Worm (Caenorhabditis elegans) whole organism, young adult: Measurements from ENCODE around the gene C38C6.3.

Source experiments
- B0019.2 ChIP-seq: fragments of 200-800 bp; sonication (Bioruptor generic); conservative IDR thresholded peaks from 2 replicates; pipeline ENCODE4 v1.3.6; 2022; ENCODE audit warnings: missing genetic modification reagents, missing genetic modification characterization, missing compliant biosample characterization
- B0035.1 ChIP-seq: sonication (generic microtip); optimal IDR thresholded peaks from 2 replicates; lab custom pipeline; 2016; ENCODE audit warnings: missing genetic modification characterization, mild to moderate bottlenecking, missing compliant biosample characterization, missing genotype, missing genetic modification reagents
- B0336.3 ChIP-seq: fragments of 200-800 bp; sonication (Bioruptor generic); IDR thresholded peaks from 2 replicates; pipeline ENCODE4 v1.3.6; 2022; ENCODE audit warnings: missing genetic modification characterization, missing compliant biosample characterization
- C17E4.6 ChIP-seq: fragments of 200-800 bp; sonication (Bioruptor generic); IDR thresholded peaks from 2 replicates; pipeline ENCODE4 v1.3.6; 2022; ENCODE audit warnings: missing genetic modification reagents, missing genetic modification characterization, missing compliant biosample characterization
- F10E7.11 ChIP-seq: sonication (generic microtip); optimal IDR thresholded peaks from 2 replicates; lab custom pipeline; 2017; ENCODE audit warnings: mild to moderate bottlenecking, missing genetic modification characterization, moderate library complexity, missing compliant biosample characterization
- F39B2.1 ChIP-seq: fragments of 200-800 bp; sonication (Bioruptor generic); IDR thresholded peaks from 2 replicates; pipeline ENCODE4 v1.3.6; 2022; ENCODE audit warnings: missing genetic modification reagents, missing genetic modification characterization, missing compliant biosample characterization
- F57A8.1 ChIP-seq: fragments of 200-800 bp; sonication (Bioruptor generic); optimal IDR thresholded peaks from 2 replicates; lab custom pipeline; 2018; ENCODE audit warnings: mild to moderate bottlenecking, missing genetic modification characterization, moderate library complexity, missing compliant biosample characterization
- K12H6.12 ChIP-seq: fragments of 200-800 bp; sonication (Bioruptor generic); optimal IDR thresholded peaks from 2 replicates; lab custom pipeline; 2018; ENCODE audit warnings: mild to moderate bottlenecking, missing genetic modification characterization, missing compliant biosample characterization
- T07F8.4 ChIP-seq: sonication (generic microtip); optimal IDR thresholded peaks from 2 replicates; lab custom pipeline; 2016; ENCODE audit warnings: mild to moderate bottlenecking, missing genetic modification characterization, moderate library complexity, missing compliant biosample characterization
- akir-1 ChIP-seq: fragments of 200-800 bp; sonication (Bioruptor generic); optimal IDR thresholded peaks from 2 replicates; lab custom pipeline; 2018; ENCODE audit warnings: mild to moderate bottlenecking, missing genetic modification characterization, moderate library complexity, missing compliant biosample characterization
- atf-7 ChIP-seq: sonication (generic microtip); optimal IDR thresholded peaks from 2 replicates; lab custom pipeline; 2017; ENCODE audit warnings: mild to moderate bottlenecking, missing genetic modification characterization, missing compliant biosample characterization
- ccch-3 ChIP-seq: fragments of 200-800 bp; sonication (Bioruptor generic); optimal IDR thresholded peaks from 2 replicates; lab custom pipeline; 2018; ENCODE audit warnings: mild to moderate bottlenecking, missing genetic modification characterization, missing compliant biosample characterization
- cebp-1 ChIP-seq, 2 experiments: fragments of 200-800 bp in 1 of 2; sonication (Bioruptor generic) in 1 of 2; sonication (generic microtip) in 1 of 2; IDR thresholded peaks in 1 of 2; optimal IDR thresholded peaks in 1 of 2; 2 replicates each; pipeline versions ENCODE4 v1.3.6 to Lab custom; 2017 to 2022; ENCODE audit warnings: missing compliant biosample characterization in 2 of 2, missing genetic modification characterization in 2 of 2, mild to moderate bottlenecking in 1 of 2, missing genetic modification reagents in 1 of 2, moderate library complexity in 1 of 2
- ceh-100 ChIP-seq: fragments of 200-800 bp; sonication (Bioruptor generic); IDR thresholded peaks from 2 replicates; pipeline ENCODE4 v1.3.6; 2022; ENCODE audit warnings: missing genetic modification reagents, missing genetic modification characterization, missing compliant biosample characterization
- ceh-27 ChIP-seq: fragments of 200-800 bp; sonication (Bioruptor generic); optimal IDR thresholded peaks from 2 replicates; lab custom pipeline; 2018; ENCODE audit warnings: mild to moderate bottlenecking, missing genetic modification characterization, moderate library complexity, missing compliant biosample characterization
- ceh-40 ChIP-seq: fragments of 200-800 bp; sonication (Bioruptor generic); IDR thresholded peaks from 2 replicates; pipeline ENCODE4 v1.3.6; 2022; ENCODE audit warnings: missing genetic modification characterization, missing compliant biosample characterization
- ceh-79 ChIP-seq: sonication (generic microtip); optimal IDR thresholded peaks from 2 replicates; lab custom pipeline; 2017; ENCODE audit warnings: mild to moderate bottlenecking, missing genetic modification characterization, missing compliant biosample characterization
- dox-1 ChIP-seq: fragments of 200-800 bp; sonication (Bioruptor generic); IDR thresholded peaks from 2 replicates; pipeline ENCODE4 v1.3.6; 2022; ENCODE audit warnings: missing genetic modification reagents, missing genetic modification characterization, missing compliant biosample characterization
- dpff-1 ChIP-seq: sonication (generic microtip); optimal IDR thresholded peaks from 2 replicates; lab custom pipeline; 2017; ENCODE audit warnings: mild to moderate bottlenecking, missing genetic modification characterization, missing compliant biosample characterization
- egl-44 ChIP-seq: fragments of 200-800 bp; sonication (Bioruptor generic); IDR thresholded peaks from 2 replicates; pipeline ENCODE4 v1.3.6; 2022; ENCODE audit warnings: missing genetic modification reagents, missing genetic modification characterization, missing compliant biosample characterization
- gei-17 ChIP-seq: fragments of 200-800 bp; sonication (Bioruptor generic); optimal IDR thresholded peaks from 2 replicates; lab custom pipeline; 2018; ENCODE audit warnings: mild to moderate bottlenecking, missing genetic modification characterization, missing compliant biosample characterization
- hmg-1.2 ChIP-seq: fragments of 200-800 bp; sonication (Bioruptor generic); IDR thresholded peaks from 2 replicates; pipeline ENCODE4 v1.3.6; 2022; ENCODE audit warnings: missing genetic modification reagents, missing genetic modification characterization, missing compliant biosample characterization
- hmg-20 ChIP-seq: fragments of 200-800 bp; sonication (Bioruptor generic); IDR thresholded peaks from 2 replicates; pipeline ENCODE4 v1.3.6; 2022; ENCODE audit warnings: missing genetic modification reagents, missing genetic modification characterization, missing compliant biosample characterization
- hrde-1 ChIP-seq: sonication (generic microtip); optimal IDR thresholded peaks from 2 replicates; lab custom pipeline; 2016; ENCODE audit warnings: missing genetic modification characterization, mild to moderate bottlenecking, missing compliant biosample characterization, moderate library complexity, missing genotype, missing genetic modification reagents, borderline replicate concordance
- let-526 ChIP-seq: fragments of 200-800 bp; sonication (Bioruptor generic); IDR thresholded peaks from 2 replicates; pipeline ENCODE4 v1.3.6; 2022; ENCODE audit warnings: missing genetic modification reagents, missing genetic modification characterization, missing compliant biosample characterization
- lin-54 ChIP-seq: fragments of 200-800 bp; sonication (Bioruptor generic); optimal IDR thresholded peaks from 2 replicates; lab custom pipeline; 2018; ENCODE audit warnings: mild to moderate bottlenecking, missing genetic modification characterization, missing compliant biosample characterization
- madf-6 ChIP-seq: fragments of 200-800 bp; sonication (Bioruptor generic); IDR thresholded peaks from 2 replicates; pipeline ENCODE4 v1.3.6; 2022; ENCODE audit warnings: missing genetic modification reagents, missing genetic modification characterization, missing compliant biosample characterization
- mes-4 ChIP-seq: sonication (generic microtip); optimal IDR thresholded peaks from 2 replicates; lab custom pipeline; 2016; ENCODE audit warnings: missing genotype, missing genetic modification characterization, missing compliant biosample characterization
- nfya-1 ChIP-seq: sonication (generic microtip); optimal IDR thresholded peaks from 2 replicates; lab custom pipeline; 2017; ENCODE audit warnings: antibody characterized with exemption, missing compliant biosample characterization, missing genetic modification characterization, borderline replicate concordance; ENCODE audit not compliant: insufficient read depth
- nfyb-1 ChIP-seq: fragments of 200-800 bp; sonication (Bioruptor generic); IDR thresholded peaks from 2 replicates; pipeline ENCODE4 v1.3.6; 2022; ENCODE audit warnings: missing genetic modification reagents, missing genetic modification characterization, missing compliant biosample characterization
- nhr-120 ChIP-seq: fragments of 200-800 bp; sonication (Bioruptor generic); IDR thresholded peaks from 2 replicates; pipeline ENCODE4 v1.3.6; 2022; ENCODE audit warnings: missing genetic modification characterization, missing compliant biosample characterization
- nhr-179 ChIP-seq: sonication (generic microtip); optimal IDR thresholded peaks from 2 replicates; lab custom pipeline; 2016; ENCODE audit warnings: mild to moderate bottlenecking, missing genetic modification characterization, missing compliant biosample characterization
- nhr-27 ChIP-seq: fragments of 200-800 bp; sonication (Bioruptor generic); optimal IDR thresholded peaks from 2 replicates; lab custom pipeline; 2018; ENCODE audit warnings: mild to moderate bottlenecking, missing genetic modification characterization, moderate library complexity, missing compliant biosample characterization
- nhr-80 ChIP-seq: sonication (generic microtip); optimal IDR thresholded peaks from 2 replicates; lab custom pipeline; 2016; ENCODE audit warnings: missing genetic modification characterization, missing compliant biosample characterization
- pbrm-1 ChIP-seq: fragments of 200-800 bp; sonication (Bioruptor generic); IDR thresholded peaks from 2 replicates; pipeline ENCODE4 v1.3.6; 2022; ENCODE audit warnings: missing genetic modification reagents, missing genetic modification characterization, missing compliant biosample characterization
- rec-8 ChIP-seq, 2 experiments: sonication (generic microtip); optimal IDR thresholded peaks; 2 replicates each; lab custom pipeline; 2016; ENCODE audit warnings: mild to moderate bottlenecking in 2 of 2, missing genetic modification characterization in 2 of 2, missing genetic modification reagents in 2 of 2, missing genotype in 2 of 2, missing biosample characterization in 1 of 2, missing compliant biosample characterization in 1 of 2, moderate library complexity in 1 of 2
- rpc-1 ChIP-seq, 2 experiments: fragments of 150-350 bp in 1 of 2; sonication (generic microtip) in 1 of 2; optimal IDR thresholded peaks; 2 replicates each; lab custom pipeline; 2014 to 2018; ENCODE audit warnings: missing biosample characterization in 1 of 2, missing genetic modification characterization in 1 of 2, missing genetic modification reagents in 1 of 2, missing genotype in 1 of 2
- snpc-1.1 ChIP-seq: sonication (generic microtip); optimal IDR thresholded peaks from 2 replicates; lab custom pipeline; 2017; ENCODE audit warnings: missing genetic modification characterization, mild to moderate bottlenecking, missing compliant biosample characterization, antibody characterized with exemption, moderate library complexity, missing genotype, missing genetic modification reagents; ENCODE audit not compliant: insufficient read depth
- tlf-1 ChIP-seq: fragments of 200-800 bp; sonication (Bioruptor generic); optimal IDR thresholded peaks from 2 replicates; lab custom pipeline; 2018; ENCODE audit warnings: mild to moderate bottlenecking, missing genetic modification characterization, missing compliant biosample characterization
- unc-62 ChIP-seq: fragments of 150-350 bp; optimal IDR thresholded peaks from 2 replicates; lab custom pipeline; 2014; ENCODE audit warnings: missing biosample characterization, missing genetic modification reagents, missing genetic modification characterization
- xnd-1 ChIP-seq: sonication (generic microtip); optimal IDR thresholded peaks from 2 replicates; lab custom pipeline; 2016; ENCODE audit warnings: missing genotype, missing genetic modification reagents, missing genetic modification characterization, missing compliant biosample characterization
- ztf-18 ChIP-seq: sonication (generic microtip); optimal IDR thresholded peaks from 2 replicates; lab custom pipeline; 2016; ENCODE audit warnings: missing genotype, mild to moderate bottlenecking, missing genetic modification characterization, missing compliant biosample characterization
- ztf-25 ChIP-seq: fragments of 200-800 bp; sonication (Bioruptor generic); IDR thresholded peaks from 2 replicates; pipeline ENCODE4 v1.3.6; 2022; ENCODE audit warnings: missing genetic modification reagents, missing genetic modification characterization, missing compliant biosample characterization
- ztf-6 ChIP-seq: fragments of 200-800 bp; sonication (Bioruptor generic); IDR thresholded peaks from 2 replicates; pipeline ENCODE4 v1.3.6; 2022; ENCODE audit warnings: missing genetic modification reagents, missing genetic modification characterization, missing compliant biosample characterization

Gene C38C6.3

DNA sequence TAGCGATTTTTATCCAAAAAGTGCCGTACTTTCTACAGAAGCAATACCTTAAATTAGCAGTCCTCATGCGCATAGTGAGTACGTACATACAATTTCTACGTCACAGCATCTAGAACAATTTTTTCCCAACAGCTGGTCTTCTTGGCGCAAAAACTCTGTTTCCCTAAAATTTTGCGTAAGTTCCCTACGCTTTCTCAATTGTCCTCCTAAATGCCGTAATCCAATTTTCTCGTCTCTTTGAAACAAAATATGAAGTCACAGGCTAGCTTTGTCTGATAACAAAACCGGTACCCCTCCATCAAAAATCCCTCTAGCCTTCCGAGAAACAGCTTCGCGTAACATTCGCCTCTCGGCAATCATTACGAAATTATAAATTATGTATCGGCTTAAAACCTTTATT, at the start of gene C38C6.3:
Gene C38C6.3 (plus strand): TSS at position 301 of the 400 bp plus-strand sequence.
- no peak for TF ChIP-seq C17E4.6
- TF ChIP-seq rec-8 (tag; optimal IDR thresholded peaks at IDR 0.05; lab: Kevin White, UChicago): no peak
- TF ChIP-seq nfya-1 (tag; lab: Kevin White, UChicago): no peak
- TF ChIP-seq ztf-25 (GFP tag; lab: Robert Waterston, UW): no peak
- TF ChIP-seq F57A8.1 (GFP tag; lab: Kevin White, UChicago): no peak
- no peak for TF ChIP-seq ceh-79 (tag; lab: Kevin White, UChicago)
- TF ChIP-seq F10E7.11 (tag; lab: Kevin White, UChicago): no peak
- no peak for TF ChIP-seq dox-1
- no peak for TF ChIP-seq lin-54 (GFP tag; lab: Kevin White, UChicago)
- no peak for TF ChIP-seq hmg-1.2
- TF ChIP-seq B0035.1 (tag; lab: Kevin White, UChicago): no peak
- no peak for TF ChIP-seq ztf-18
- TF ChIP-seq, all 124 proteins: peak for 0

DNA sequence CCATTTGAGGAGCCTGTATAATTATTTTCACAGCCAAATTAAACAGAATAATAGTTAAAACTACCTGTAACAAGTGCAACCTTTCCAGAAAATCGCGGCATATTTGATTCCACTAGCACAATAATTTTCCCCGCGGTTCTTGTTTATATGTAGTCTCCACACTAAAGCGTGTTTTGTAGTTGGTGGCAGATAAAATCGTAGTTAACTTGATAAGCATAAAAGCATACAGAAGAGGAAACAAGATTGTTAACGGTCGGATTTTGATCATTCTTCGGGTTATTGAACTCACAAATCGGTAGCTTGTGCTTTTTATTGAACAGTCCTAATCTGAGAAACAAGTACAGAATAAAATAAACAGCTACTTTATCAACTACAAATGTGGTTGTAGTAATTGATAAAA, 45.5 kb upstream of the C38C6.3 start, which contains the start of gene C01G12.5:
Gene C01G12.5 (minus strand): TSS at position 101 of the 400 bp plus-strand sequence.
- TF ChIP-seq dpff-1: no peak
- TF ChIP-seq ztf-6 (GFP tag; lab: Robert Waterston, UW): no peak
- no peak for TF ChIP-seq B0336.3
- no peak for TF ChIP-seq akir-1 (GFP tag; lab: Kevin White, UChicago)
- no peak for TF ChIP-seq hrde-1 (tag; lab: Kevin White, UChicago)

DNA sequence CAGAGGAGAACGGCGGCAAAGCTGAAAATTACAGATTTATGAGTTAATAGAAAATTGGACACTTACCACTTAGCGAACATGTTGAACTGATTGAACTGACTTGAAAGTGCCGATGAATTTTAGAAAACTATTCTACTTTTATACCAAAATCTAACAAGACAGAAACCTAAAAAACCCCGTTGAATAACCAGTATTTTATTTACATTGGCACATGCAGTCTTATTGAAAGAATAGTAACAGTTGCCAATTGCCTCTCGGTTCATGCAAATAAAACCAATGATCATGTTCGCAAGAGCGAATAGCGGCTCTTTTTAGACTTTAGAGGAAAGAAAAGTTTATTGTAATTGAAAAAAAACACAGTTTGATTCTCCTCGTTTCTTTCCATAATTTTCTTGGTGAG, 44.8 kb upstream of the C38C6.3 start, which contains the start of gene nspb-10:
Gene nspb-10 (minus strand): TSS at position 101 of the 400 bp plus-strand sequence.
- TF ChIP-seq ceh-100 (GFP tag; lab: Robert Waterston, UW) (no peak), nhr-80 (tag; lab: Kevin White, UChicago) (no peak), K12H6.12 (tag; lab: Kevin White, UChicago) (no peak), ceh-40 (GFP tag; lab: Robert Waterston, UW) (no peak), F39B2.1 (GFP tag; lab: Robert Waterston, UW) (no peak), mes-4 (tag; lab: Kevin White, UChicago) (no peak), hmg-20 (no peak), rpc-1 (optimal IDR thresholded peaks at IDR 0.05; lab: Kevin White, UChicago) (no peak), rpc-1 (tag; optimal IDR thresholded peaks at IDR 0.05; lab: Kevin White, UChicago) (no peak), ceh-27 (GFP tag; lab: Kevin White, UChicago) (no peak), nhr-179 (no peak), T07F8.4 (tag; lab: Kevin White, UChicago) (no peak), tlf-1 (GFP tag; lab: Kevin White, UChicago) (no peak), ccch-3 (no peak)
- TF ChIP-seq, all 124 proteins: peak for 0

DNA sequence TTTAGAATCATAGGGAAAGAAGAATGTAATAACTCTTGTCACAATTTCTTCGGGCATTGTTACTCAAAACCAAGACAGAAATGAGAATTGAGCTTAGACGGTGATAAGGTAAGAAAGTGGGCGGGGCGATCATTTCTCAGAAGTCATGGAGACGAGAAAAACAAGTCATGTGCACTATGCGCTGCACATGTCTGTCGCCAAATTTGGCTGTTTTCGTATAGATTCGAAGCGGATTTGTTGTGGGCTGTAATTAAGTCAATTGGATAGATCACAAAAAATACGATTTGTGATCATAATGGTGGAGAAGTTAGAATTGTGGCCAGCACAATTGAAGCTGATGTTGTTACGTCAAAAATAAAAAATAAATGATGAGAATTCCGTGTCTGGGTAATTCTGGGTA, 41.2 kb upstream of the C38C6.3 start, which contains the start of gene C01G12.7:
Gene C01G12.7 (minus strand): TSS at position 195 of the 400 bp plus-strand sequence.
- no peak for TF ChIP-seq snpc-1.1
- TF ChIP-seq nhr-179: no peak
- no peak for TF ChIP-seq atf-7
- no peak for TF ChIP-seq nhr-27
- TF ChIP-seq cebp-1 (GFP tag; IDR thresholded peaks at IDR 0.05; lab: Robert Waterston, UW): no peak
- TF ChIP-seq cebp-1 (tag; optimal IDR thresholded peaks at IDR 0.05; lab: Kevin White, UChicago): no peak
- no peak for TF ChIP-seq unc-62
- TF ChIP-seq B0019.2 (GFP tag; lab: Robert Waterston, UW): no peak
- TF ChIP-seq madf-6 (GFP tag; lab: Robert Waterston, UW): no peak
- TF ChIP-seq let-526 (GFP tag; lab: Robert Waterston, UW): no peak
- no peak for TF ChIP-seq B0336.3
- TF ChIP-seq pbrm-1 (GFP tag; lab: Robert Waterston, UW): no peak
- TF ChIP-seq nhr-120 (GFP tag; lab: Robert Waterston, UW): no peak
- TF ChIP-seq xnd-1: no peak
- TF ChIP-seq egl-44 (GFP tag; lab: Robert Waterston, UW): no peak
- no peak for TF ChIP-seq gei-17
- no peak for TF ChIP-seq nfyb-1 (GFP tag; lab: Robert Waterston, UW)
